Worm (Caenorhabditis elegans): ENCODE results near the gene srt-35.

srt-35 gene

ce11 chrV:4240292-4240691, 24.1 kb downstream of the srt-35 start, which contains the start of gene srh-204:
srh-204 (minus strand) TSS chrV:4240392.
- TF ChIP-seq pros-1 (tag; optimal IDR thresholded peaks at IDR 0.05), result no peak
- no peak for TF ChIP-seq K09A11.1 (tag; optimal IDR thresholded peaks at IDR 0.05; ENCODE audit: insufficient read depth)
- TF ChIP-seq ets-4 (tag; optimal IDR thresholded peaks at IDR 0.05), result no peak
- no peak for TF ChIP-seq zip-5 (tag; optimal IDR thresholded peaks at IDR 0.05)
- TF ChIP-seq ttx-3 (tag; optimal IDR thresholded peaks at IDR 0.05), result no peak
- no peak for TF ChIP-seq ceh-45 (GFP tag; IDR thresholded peaks at IDR 0.05)

- TF ChIP-seq ref-2 (tag; optimal IDR thresholded peaks at IDR 0.05) (no peak), nhr-11 (tag; optimal IDR thresholded peaks at IDR 0.05) (no peak), zip-5 (tag; optimal IDR thresholded peaks at IDR 0.05) (no peak), ztf-16 (tag; optimal IDR thresholded peaks at IDR 0.05) (no peak), ceh-19 (GFP tag; optimal IDR thresholded peaks at IDR 0.05) (no peak)
Measured at ce11 chrV:4236118-4236517, 28.3 kb downstream of the srt-35 start, which contains the start of gene nlp-13. nlp-13 (plus strand) TSS chrV:4236418.

- TF ChIP-seq sox-4 (tag; optimal IDR thresholded peaks at IDR 0.05), result no peak
- TF ChIP-seq tbx-2 (tag; optimal IDR thresholded peaks at IDR 0.05), result no peak
- TF ChIP-seq unc-3 (GFP tag; conservative IDR thresholded peaks at IDR 0.05), result no peak
- no peak for TF ChIP-seq unc-3 (tag; optimal IDR thresholded peaks at IDR 0.05)
- no peak for TF ChIP-seq ceh-18 (tag; optimal IDR thresholded peaks at IDR 0.05)
- TF ChIP-seq elt-2 (tag; optimal IDR thresholded peaks at IDR 0.05), result no peak
- TF ChIP-seq mec-3 (tag; optimal IDR thresholded peaks at IDR 0.05; ENCODE audit: borderline replicate concordance), result no peak
- TF ChIP-seq sox-2 (GFP tag; IDR thresholded peaks at IDR 0.05), result no peak
- TF ChIP-seq ceh-34 (tag; optimal IDR thresholded peaks at IDR 0.05), result no peak
- no peak for TF ChIP-seq ceh-2 (tag; optimal IDR thresholded peaks at IDR 0.05)
- TF ChIP-seq madf-2 (tag; optimal IDR thresholded peaks at IDR 0.05), result no peak
- no peak for TF ChIP-seq ztf-16 (tag; optimal IDR thresholded peaks at IDR 0.05)
- no peak for TF ChIP-seq hlh-30 (tag; optimal IDR thresholded peaks at IDR 0.05; ENCODE audit: insufficient read depth)
- TF ChIP-seq dmd-4 (tag; optimal IDR thresholded peaks at IDR 0.05; ENCODE audit: borderline replicate concordance), result no peak
- TF ChIP-seq ceh-19 (GFP tag; optimal IDR thresholded peaks at IDR 0.05), result no peak
- TF ChIP-seq nhr-11 (tag; optimal IDR thresholded peaks at IDR 0.05), result no peak
- TF ChIP-seq unc-86 (tag; optimal IDR thresholded peaks at IDR 0.05), result no peak
- no peak for TF ChIP-seq pqm-1 (tag; optimal IDR thresholded peaks at IDR 0.05)
- no peak for TF ChIP-seq K09A11.1 (tag; optimal IDR thresholded peaks at IDR 0.05; ENCODE audit: insufficient read depth)
- no peak for TF ChIP-seq elt-4 (tag; optimal IDR thresholded peaks at IDR 0.05)
Measured at ce11 chrV:4219342-4219741, 45.1 kb downstream of the srt-35 start, which contains the start of gene nlp-9. nlp-9 (plus strand) TSS chrV:4219642.

- no peak for TF ChIP-seq unc-3 (GFP tag; conservative IDR thresholded peaks at IDR 0.05)
- TF ChIP-seq unc-3 (tag; optimal IDR thresholded peaks at IDR 0.05), result peak; percentile 5
- no peak for TF ChIP-seq C08G9.2 (tag; optimal IDR thresholded peaks at IDR 0.05)
- TF ChIP-seq pros-1 (tag; optimal IDR thresholded peaks at IDR 0.05), result no peak
Measured at ce11 chrV:4218268-4218667, 46.1 kb downstream of the srt-35 start.

- no peak for TF ChIP-seq C38D4.7 (GFP tag; optimal IDR thresholded peaks at IDR 0.05)
- TF ChIP-seq fax-1 (tag; optimal IDR thresholded peaks at IDR 0.05), result no peak
- TF ChIP-seq ztf-16 (tag; optimal IDR thresholded peaks at IDR 0.05), result no peak
- no peak for TF ChIP-seq ceh-6 (GFP tag; optimal IDR thresholded peaks at IDR 0.05)
- TF ChIP-seq ceh-34 (tag; optimal IDR thresholded peaks at IDR 0.05), result no peak
- no peak for TF ChIP-seq zip-5 (tag; optimal IDR thresholded peaks at IDR 0.05)
- TF ChIP-seq C08G9.2 (tag; optimal IDR thresholded peaks at IDR 0.05), result no peak
- no peak for TF ChIP-seq unc-3 (GFP tag; conservative IDR thresholded peaks at IDR 0.05)
- no peak for TF ChIP-seq unc-3 (tag; optimal IDR thresholded peaks at IDR 0.05)
- no peak for TF ChIP-seq lim-6 (tag; optimal IDR thresholded peaks at IDR 0.05)
- TF ChIP-seq pat-9 (tag; optimal IDR thresholded peaks at IDR 0.05), result no peak
- TF ChIP-seq fkh-6 (tag; optimal IDR thresholded peaks at IDR 0.05), result no peak
- no peak for TF ChIP-seq Y22D7AL.16 (tag; optimal IDR thresholded peaks at IDR 0.05)
- no peak for TF ChIP-seq ceh-9 (tag; optimal IDR thresholded peaks at IDR 0.05)
- TF ChIP-seq syd-9 (tag; optimal IDR thresholded peaks at IDR 0.05), result no peak
- no peak for TF ChIP-seq hlh-13 (GFP tag; optimal IDR thresholded peaks at IDR 0.05)
- TF ChIP-seq unc-86 (tag; optimal IDR thresholded peaks at IDR 0.05), result no peak
- no peak for TF ChIP-seq ahr-1 (tag; optimal IDR thresholded peaks at IDR 0.05)
- TF ChIP-seq K02D7.2 (tag; optimal IDR thresholded peaks at IDR 0.05), result no peak
- TF ChIP-seq unc-55 (GFP tag; optimal IDR thresholded peaks at IDR 0.05), result no peak
- TF ChIP-seq elt-4 (tag; optimal IDR thresholded peaks at IDR 0.05), result no peak
Measured at ce11 chrV:4216902-4217301, 47.5 kb downstream of the srt-35 start.

Measured in whole organism, late embryonic.